Worm (Caenorhabditis elegans): ENCODE data around the gene M28.10.

The M28.10 gene

DNA sequence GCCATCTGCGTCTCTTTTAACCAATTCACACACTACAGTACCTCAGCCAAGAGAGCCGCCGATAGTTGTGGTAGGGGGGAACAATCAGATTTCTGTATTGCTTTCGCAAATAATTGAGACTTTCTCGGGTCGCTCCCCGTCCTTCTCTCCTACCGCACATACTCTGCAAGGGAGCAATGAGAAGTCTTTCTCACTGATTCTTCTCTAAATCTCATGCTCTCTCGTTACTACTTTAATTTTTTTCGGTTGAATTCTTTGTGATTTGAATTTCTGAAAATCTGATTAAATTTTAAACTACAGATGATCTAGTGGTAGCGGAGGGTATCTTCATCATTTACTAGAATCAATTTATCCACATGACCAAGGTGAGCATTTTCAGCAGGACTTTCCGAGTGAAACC, 28.0 kb downstream of the M28.10 start, which contains the start of gene ptb-1:
ptb-1 (plus strand) TSS at position 301 of the 400 bp plus-strand sequence.
- TF ChIP-seq tab-1 (GFP tag; IDR thresholded peaks at IDR 0.05) (no peak), ref-1 (GFP tag; conservative IDR thresholded peaks at IDR 0.05) (no peak), ztf-29 (GFP tag; IDR thresholded peaks at IDR 0.05) (no peak), cog-1 (tag; optimal IDR thresholded peaks at IDR 0.05) (no peak), ztf-23 (GFP tag; IDR thresholded peaks at IDR 0.05) (no peak), med-1 (GFP tag; optimal IDR thresholded peaks at IDR 0.05; ENCODE audit: insufficient read depth) (no peak), klf-2 (GFP tag; conservative IDR thresholded peaks at IDR 0.05) (no peak), T22C8.4 (GFP tag; IDR thresholded peaks at IDR 0.05) (no peak), flt-1 (GFP tag; IDR thresholded peaks at IDR 0.05) (no peak)

ce11 chrII:10680130-10680529, 32.8 kb downstream of the M28.10 start:
- TF ChIP-seq med-1 (GFP tag; optimal IDR thresholded peaks at IDR 0.05; ENCODE audit: insufficient read depth) (no peak), flt-1 (GFP tag; IDR thresholded peaks at IDR 0.05) (no peak), cog-1 (tag; optimal IDR thresholded peaks at IDR 0.05) (no peak), ztf-23 (GFP tag; IDR thresholded peaks at IDR 0.05) (no peak), klf-2 (GFP tag; conservative IDR thresholded peaks at IDR 0.05) (no peak), ref-1 (GFP tag; conservative IDR thresholded peaks at IDR 0.05) (no peak), tab-1 (GFP tag; IDR thresholded peaks at IDR 0.05) (no peak), ztf-29 (GFP tag; IDR thresholded peaks at IDR 0.05) (no peak), T22C8.4 (GFP tag; IDR thresholded peaks at IDR 0.05) (no peak)

- TF ChIP-seq flt-1 (GFP tag; IDR thresholded peaks at IDR 0.05): no peak
- no peak for TF ChIP-seq cog-1 (tag; optimal IDR thresholded peaks at IDR 0.05)
- TF ChIP-seq ztf-29 (GFP tag; IDR thresholded peaks at IDR 0.05): no peak
- no peak for TF ChIP-seq tab-1 (GFP tag; IDR thresholded peaks at IDR 0.05)
- TF ChIP-seq klf-2 (GFP tag; conservative IDR thresholded peaks at IDR 0.05): no peak
- TF ChIP-seq T22C8.4 (GFP tag; IDR thresholded peaks at IDR 0.05): no peak
- no peak for TF ChIP-seq ztf-23 (GFP tag; IDR thresholded peaks at IDR 0.05)
- TF ChIP-seq med-1 (GFP tag; optimal IDR thresholded peaks at IDR 0.05; ENCODE audit: insufficient read depth): no peak
- TF ChIP-seq ref-1 (GFP tag; conservative IDR thresholded peaks at IDR 0.05): no peak
Observed at ce11 chrII:10680614-10681013, 33.3 kb downstream of the M28.10 start.

- no peak for TF ChIP-seq ztf-23 (GFP tag; IDR thresholded peaks at IDR 0.05)
- no peak for TF ChIP-seq ztf-29 (GFP tag; IDR thresholded peaks at IDR 0.05)
- TF ChIP-seq T22C8.4 (GFP tag; IDR thresholded peaks at IDR 0.05): no peak
- TF ChIP-seq cog-1 (tag; optimal IDR thresholded peaks at IDR 0.05): no peak
- no peak for TF ChIP-seq med-1 (GFP tag; optimal IDR thresholded peaks at IDR 0.05; ENCODE audit: insufficient read depth)
- no peak for TF ChIP-seq flt-1 (GFP tag; IDR thresholded peaks at IDR 0.05)
- TF ChIP-seq tab-1 (GFP tag; IDR thresholded peaks at IDR 0.05): no peak
- TF ChIP-seq klf-2 (GFP tag; conservative IDR thresholded peaks at IDR 0.05): no peak
- no peak for TF ChIP-seq ref-1 (GFP tag; conservative IDR thresholded peaks at IDR 0.05)
Observed at ce11 chrII:10684954-10685353, 37.6 kb downstream of the M28.10 start.

DNA sequence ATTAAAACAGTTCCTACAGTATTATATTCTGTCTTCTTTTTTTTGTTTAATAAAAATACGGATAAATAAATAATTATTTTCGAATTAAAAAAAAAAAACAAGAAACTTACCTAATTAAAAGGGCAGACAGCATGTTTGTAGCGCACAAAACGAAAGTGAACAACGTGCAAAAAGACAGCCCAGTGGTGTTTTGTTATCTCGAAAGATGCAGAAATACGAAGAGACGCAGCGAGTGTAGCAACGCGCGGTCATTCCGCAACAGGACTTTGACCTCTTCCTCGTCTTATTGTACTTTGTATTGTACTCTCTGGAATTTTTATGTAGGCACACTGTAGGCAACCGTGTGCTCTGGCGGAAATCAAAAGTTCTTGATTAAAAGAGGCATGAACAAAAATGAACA, 46.3 kb downstream of the M28.10 start, which contains the start of gene gbh-1:
gbh-1 (minus strand) TSS at position 149 of the 400 bp plus-strand sequence.
- TF ChIP-seq cog-1 (tag; optimal IDR thresholded peaks at IDR 0.05) (no peak), ref-1 (GFP tag; conservative IDR thresholded peaks at IDR 0.05) (no peak)

- TF ChIP-seq tab-1 (GFP tag; IDR thresholded peaks at IDR 0.05) (no peak), T22C8.4 (GFP tag; IDR thresholded peaks at IDR 0.05) (no peak)
Observed at ce11 chrII:10694713-10695112, 47.4 kb downstream of the M28.10 start, which contains the start of gene lgc-57. lgc-57 (plus strand) TSS chrII:10695013.

DNA sequence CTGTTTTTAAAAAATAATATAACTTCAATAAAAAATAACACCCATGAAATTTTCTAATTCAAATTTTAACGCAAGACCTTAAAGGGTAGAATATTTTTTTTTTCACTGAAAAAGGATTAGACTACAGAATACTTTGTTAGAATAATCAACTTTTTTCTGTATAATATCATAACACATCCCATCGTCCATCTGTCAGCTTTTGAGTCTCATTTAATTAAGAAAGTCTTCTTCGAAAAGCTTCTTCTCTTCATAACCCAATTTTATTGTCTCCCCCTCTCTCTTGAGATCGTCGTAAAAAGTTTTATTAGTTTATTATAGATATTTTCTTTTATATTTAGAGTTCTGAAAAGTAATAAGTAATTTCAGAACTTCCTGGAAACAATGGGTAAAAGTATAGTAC, 48.7 kb downstream of the M28.10 start:
- no peak for TF ChIP-seq ref-1 (GFP tag; conservative IDR thresholded peaks at IDR 0.05)
